Worm (Caenorhabditis elegans): Measurements from ENCODE around the gene hlh-33.
A peak's percentile ranks its signal among the peaks of the same experiment; 100 is the strongest.

hlh-33 gene

DNA sequence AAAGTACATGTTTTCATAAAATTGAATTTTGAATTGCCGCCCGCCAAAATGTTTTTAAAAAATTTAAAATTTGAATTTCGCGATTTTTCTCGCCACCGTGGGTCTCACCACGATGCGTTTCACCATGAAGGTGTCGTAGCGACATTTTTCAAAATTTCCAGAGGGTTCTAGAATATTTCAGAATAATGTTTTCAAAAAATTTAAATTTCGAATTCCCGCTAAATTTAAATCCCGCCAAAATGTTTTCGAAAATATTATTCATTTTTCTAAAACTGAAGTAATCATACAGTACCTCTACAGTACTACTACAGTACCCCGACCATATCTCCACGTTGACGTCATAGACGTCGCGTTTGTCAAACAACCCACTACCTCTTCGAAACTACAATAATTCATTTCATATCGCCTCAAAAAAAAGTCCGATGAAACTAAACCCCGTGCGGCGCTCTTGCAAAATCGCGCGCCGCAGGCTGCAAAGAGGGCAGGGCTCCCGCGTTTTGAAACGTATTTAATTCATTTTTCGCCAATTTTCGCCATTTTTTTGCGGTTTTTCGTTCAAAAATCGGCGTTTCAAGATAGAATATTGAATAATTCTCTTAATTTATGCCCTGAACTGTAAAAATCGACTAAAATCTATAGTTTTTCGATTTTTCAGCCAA, 30.8 kb upstream of the hlh-33 start, which contains the start of the genes pvf-1 and Y39A3CL.7 (continued):
- peak; percentile 63 for TF ChIP-seq lin-13 (GFP tag; optimal IDR thresholded peaks at IDR 0.05)
- TF ChIP-seq elt-1 (tag; optimal IDR thresholded peaks at IDR 0.05): no peak

DNA sequence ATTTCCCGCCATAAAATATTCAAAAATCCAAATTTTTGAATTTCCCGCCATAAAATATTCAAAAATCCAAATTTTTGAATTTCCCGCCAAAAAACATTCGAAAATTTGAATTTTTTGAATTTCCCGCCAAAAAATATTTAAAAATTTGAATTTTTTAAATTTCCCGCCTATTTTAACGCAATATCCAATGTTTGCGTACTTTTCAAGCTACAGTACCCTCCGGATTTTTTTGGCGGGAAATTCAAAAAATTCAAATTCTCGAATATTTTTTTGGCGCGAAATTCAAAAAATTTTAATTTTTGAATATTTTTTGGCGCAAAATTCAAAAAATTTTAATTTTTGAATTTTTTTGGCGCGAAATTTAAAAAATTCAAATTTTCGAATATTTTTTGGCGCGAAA, 24.1 kb upstream of the hlh-33 start:
- TF ChIP-seq gmeb-1 (tag; optimal IDR thresholded peaks at IDR 0.05) (no peak), peb-1 (tag; optimal IDR thresholded peaks at IDR 0.05) (no peak), mdl-1 (tag; optimal IDR thresholded peaks at IDR 0.05) (no peak), ztf-1 (GFP tag; conservative IDR thresholded peaks at IDR 0.05) (no peak), sma-3 (GFP tag; optimal IDR thresholded peaks at IDR 0.05) (no peak)

DNA sequence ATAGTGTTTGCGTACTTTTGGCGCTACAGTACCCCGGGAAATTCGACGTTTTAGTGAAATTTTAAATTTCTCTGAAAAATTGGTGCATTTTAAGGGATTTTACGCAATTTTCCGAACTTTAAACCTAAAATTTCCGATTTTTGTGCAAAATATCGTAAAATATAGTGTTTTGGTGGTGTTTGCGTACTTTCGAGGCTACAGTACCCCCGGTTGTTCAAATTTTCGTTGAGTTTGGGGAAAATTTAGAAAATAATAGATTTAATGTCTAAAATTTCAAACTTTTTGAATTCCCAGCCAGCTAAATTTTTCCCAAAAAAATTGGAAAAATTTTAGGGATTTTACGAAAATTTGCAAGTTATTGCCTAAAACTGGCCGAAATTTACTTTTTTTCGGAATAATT, 22.7 kb upstream of the hlh-33 start:
- TF ChIP-seq crh-2 (tag; optimal IDR thresholded peaks at IDR 0.05): no peak
- TF ChIP-seq mbf-1 (tag; optimal IDR thresholded peaks at IDR 0.05): no peak
- TF ChIP-seq nhr-77 (tag; optimal IDR thresholded peaks at IDR 0.05): no peak

DNA sequence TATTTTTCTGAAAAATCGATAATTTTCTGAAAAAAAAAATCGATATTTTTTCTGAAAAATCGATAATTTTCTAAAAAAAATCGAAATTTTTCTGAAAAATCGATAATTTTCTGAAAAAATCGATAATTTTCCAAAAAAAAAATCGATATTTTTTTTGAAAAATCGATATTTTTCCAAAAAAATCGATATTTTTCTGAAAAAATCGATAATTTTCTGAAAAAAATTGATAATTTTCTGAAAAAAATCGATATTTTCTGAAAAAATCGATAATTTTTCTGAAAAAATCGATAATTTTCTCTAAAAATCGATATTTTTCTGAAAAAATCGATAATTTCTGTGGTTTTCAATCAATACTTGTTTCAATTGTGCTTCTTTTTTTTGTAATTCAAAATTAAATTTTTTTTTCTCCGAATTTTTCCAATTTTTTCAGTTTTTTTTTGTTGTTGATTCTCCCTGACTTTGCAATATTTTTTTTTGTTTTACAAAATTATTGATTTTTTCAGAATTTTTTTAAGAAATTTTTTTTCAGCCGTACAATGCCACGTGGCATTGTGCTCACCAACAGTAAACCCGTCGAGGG, 21.1 kb upstream of the hlh-33 start, which contains the start of gene rexd-1:
Gene rexd-1 (plus strand): TSS at position 530 of the 580 bp plus-strand sequence.
- TF ChIP-seq elt-1 (tag; optimal IDR thresholded peaks at IDR 0.05) (no peak), F13H6.1 (tag; optimal IDR thresholded peaks at IDR 0.05) (no peak)

DNA sequence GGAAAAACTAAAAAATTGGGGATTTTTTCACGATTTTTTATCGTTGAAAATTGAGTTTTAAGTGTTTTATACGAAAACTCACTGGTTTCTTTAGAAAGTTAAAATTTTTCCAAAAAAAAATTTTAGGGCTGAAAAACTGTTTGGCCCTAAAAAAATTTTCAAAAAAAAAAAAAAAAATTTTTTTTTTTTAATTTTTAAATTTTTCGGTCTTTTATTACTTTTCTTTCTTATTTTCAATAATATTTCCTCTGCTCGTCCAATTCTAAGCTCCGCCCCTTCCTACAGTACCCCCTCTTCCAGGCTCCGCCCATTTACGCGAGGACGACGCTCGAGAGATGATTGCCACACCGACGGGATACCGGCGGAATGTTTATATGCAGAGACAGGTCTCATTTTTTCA, 6.4 kb upstream of the hlh-33 start, which contains the start of gene pqn-82:
Gene pqn-82 (plus strand): TSS at position 301 of the 400 bp plus-strand sequence.
- TF ChIP-seq dmd-4 (tag; optimal IDR thresholded peaks at IDR 0.05) (no peak), gmeb-1 (tag; optimal IDR thresholded peaks at IDR 0.05) (no peak), ztf-1 (GFP tag; conservative IDR thresholded peaks at IDR 0.05) (no peak), sem-4 (tag; optimal IDR thresholded peaks at IDR 0.05) (no peak), C34F6.9 (tag; optimal IDR thresholded peaks at IDR 0.05) (no peak), nhr-6 (tag; optimal IDR thresholded peaks at IDR 0.05) (no peak), elt-3 (tag; optimal IDR thresholded peaks at IDR 0.05) (no peak), nhr-21 (tag; optimal IDR thresholded peaks at IDR 0.05) (no peak), sma-9 (GFP tag; optimal IDR thresholded peaks at IDR 0.05) (no peak), sma-9 (tag; optimal IDR thresholded peaks at IDR 0.05) (no peak), fos-1 (tag; optimal IDR thresholded peaks at IDR 0.05) (no peak), nhr-129 (tag; optimal IDR thresholded peaks at IDR 0.05) (no peak), ama-1 (optimal IDR thresholded peaks at IDR 0.05) (no peak), unc-55 (GFP tag; optimal IDR thresholded peaks at IDR 0.05) (no peak), lsy-2 (tag; optimal IDR thresholded peaks at IDR 0.05) (no peak), unc-39 (tag; optimal IDR thresholded peaks at IDR 0.05) (no peak), mbf-1 (tag; optimal IDR thresholded peaks at IDR 0.05) (no peak), alr-1 (tag; optimal IDR thresholded peaks at IDR 0.05) (no peak), ztf-4 (tag; optimal IDR thresholded peaks at IDR 0.05) (no peak)

DNA sequence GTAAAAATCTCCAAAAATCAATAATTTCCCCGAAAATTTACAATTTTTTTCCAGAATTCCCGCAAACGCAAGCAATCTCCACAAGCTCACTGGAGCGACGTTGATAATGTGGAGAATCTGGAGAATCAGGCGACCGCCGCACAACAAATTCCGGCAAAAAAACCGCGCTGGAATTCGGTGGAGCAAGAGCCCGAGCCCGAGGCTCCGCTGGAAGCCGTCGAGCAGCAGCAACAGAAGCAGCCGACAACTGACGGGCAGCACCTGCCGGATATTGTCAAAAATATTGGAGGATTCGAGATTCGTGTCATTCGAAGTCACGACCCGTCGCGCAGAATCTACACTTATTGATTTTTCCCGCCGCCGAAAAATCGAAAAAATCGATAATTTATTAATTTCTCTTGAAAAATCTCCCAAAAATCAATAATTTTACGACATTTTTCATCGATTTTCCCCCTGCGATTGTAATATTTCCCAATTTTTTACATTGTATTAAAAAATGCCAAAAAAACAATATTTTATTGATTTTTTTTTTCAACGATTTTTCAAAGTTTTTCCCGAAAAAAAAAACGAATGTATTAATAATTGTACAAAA, 3.0 kb upstream of the hlh-33 start:
- TF ChIP-seq zag-1 (tag; optimal IDR thresholded peaks at IDR 0.05): no peak
- TF ChIP-seq nhr-12 (tag; optimal IDR thresholded peaks at IDR 0.05): no peak
- TF ChIP-seq mab-5 (tag; optimal IDR thresholded peaks at IDR 0.05): no peak
- no peak for TF ChIP-seq snpc-4 (tag; optimal IDR thresholded peaks at IDR 0.05)
- TF ChIP-seq peb-1 (tag; optimal IDR thresholded peaks at IDR 0.05): no peak
- no peak for TF ChIP-seq unc-39 (tag; optimal IDR thresholded peaks at IDR 0.05)
- TF ChIP-seq nhr-129 (tag; optimal IDR thresholded peaks at IDR 0.05): no peak
- no peak for TF ChIP-seq mdl-1 (tag; optimal IDR thresholded peaks at IDR 0.05)
- TF ChIP-seq C34F6.9 (tag; optimal IDR thresholded peaks at IDR 0.05): no peak
- TF ChIP-seq ztf-11 (tag; optimal IDR thresholded peaks at IDR 0.05): no peak
- TF ChIP-seq mbf-1 (tag; optimal IDR thresholded peaks at IDR 0.05): no peak
- TF ChIP-seq lin-39 (tag; optimal IDR thresholded peaks at IDR 0.05): no peak
- TF ChIP-seq nhr-6 (tag; optimal IDR thresholded peaks at IDR 0.05): no peak
- TF ChIP-seq blmp-1 (tag; optimal IDR thresholded peaks at IDR 0.05; ENCODE audit: insufficient read depth): no peak
- TF ChIP-seq elt-3 (tag; optimal IDR thresholded peaks at IDR 0.05): no peak
- TF ChIP-seq nhr-10 (tag; optimal IDR thresholded peaks at IDR 0.05): no peak
- no peak for TF ChIP-seq sma-3 (GFP tag; optimal IDR thresholded peaks at IDR 0.05)
- no peak for TF ChIP-seq sma-9 (GFP tag; optimal IDR thresholded peaks at IDR 0.05)
- TF ChIP-seq sma-9 (tag; optimal IDR thresholded peaks at IDR 0.05): no peak
